Fruit fly (Drosophila melanogaster) whole organism, embryonic: ENCODE data around the gene Syx18.

Source experiments
- B-H1 ChIP-seq: fragments of 200-800 bp; sonication (Bioruptor generic); IDR thresholded peaks from 3 replicates; pipeline ENCODE4 v1.3.6; 2022; ENCODE audit warnings: missing biosample characterization, missing genetic modification characterization
- B-H2 ChIP-seq: fragments of 200-800 bp; sonication (Bioruptor generic); optimal IDR thresholded peaks from 2 replicates; lab custom pipeline; 2018; ENCODE audit warnings: missing biosample characterization, mild to moderate bottlenecking, missing genetic modification characterization
- CG10147 ChIP-seq: fragments of 200-800 bp; sonication (Bioruptor generic); optimal IDR thresholded peaks from 2 replicates; lab custom pipeline; 2019; ENCODE audit warnings: missing biosample characterization, mild to moderate bottlenecking, missing genetic modification characterization, moderate library complexity
- CG10267 ChIP-seq: fragments of 200-800 bp; sonication (Bioruptor generic); optimal IDR thresholded peaks from 2 replicates; lab custom pipeline; 2018; ENCODE audit warnings: missing biosample characterization, mild to moderate bottlenecking, missing genetic modification characterization, moderate library complexity
- CG15601 ChIP-seq: fragments of 200-800 bp; sonication (Bioruptor generic); optimal IDR thresholded peaks from 3 replicates; lab custom pipeline; 2019; ENCODE audit warnings: missing biosample characterization, mild to moderate bottlenecking, missing genetic modification characterization, moderate library complexity
- CG1647 ChIP-seq: fragments of 200-800 bp; sonication (Bioruptor generic); optimal IDR thresholded peaks from 3 replicates; lab custom pipeline; 2016; ENCODE audit warnings: missing biosample characterization, missing genetic modification characterization
- CG17361 ChIP-seq: fragments of 200-800 bp; sonication (Bioruptor generic); IDR thresholded peaks from 3 replicates; pipeline ENCODE4 v1.3.6; 2022; ENCODE audit warnings: missing biosample characterization, missing genetic modification characterization
- CG17612 ChIP-seq: fragments of 200-800 bp; sonication (Bioruptor generic); IDR thresholded peaks from 2 replicates; pipeline ENCODE4 v1.3.6; 2022; ENCODE audit warnings: missing biosample characterization, missing genetic modification characterization
- CG18619 ChIP-seq: fragments of 200-800 bp; sonication (Bioruptor generic); optimal IDR thresholded peaks from 3 replicates; lab custom pipeline; 2017; ENCODE audit warnings: missing biosample characterization, mild to moderate bottlenecking, missing genetic modification characterization
- CG31224 ChIP-seq: fragments of 200-800 bp; sonication (Bioruptor generic); IDR thresholded peaks from 2 replicates; pipeline ENCODE4 v1.3.6; 2022; ENCODE audit warnings: missing biosample characterization, missing genetic modification characterization
- CG3995 ChIP-seq: fragments of 200-800 bp; sonication (Bioruptor generic); optimal IDR thresholded peaks from 3 replicates; lab custom pipeline; 2016; ENCODE audit warnings: missing biosample characterization, missing genetic modification characterization
- CG42726 ChIP-seq: fragments of 200-800 bp; sonication (Bioruptor generic); IDR thresholded peaks from 2 replicates; pipeline ENCODE4 v1.3.6; 2022; ENCODE audit warnings: missing biosample characterization, missing genetic modification characterization; ENCODE audit not compliant: partially characterized antibody
- CG4707 ChIP-seq: fragments of 200-800 bp; sonication (Bioruptor generic); optimal IDR thresholded peaks from 2 replicates; lab custom pipeline; 2018; ENCODE audit warnings: missing biosample characterization, mild to moderate bottlenecking, missing genetic modification characterization, moderate library complexity
- CG4730 ChIP-seq: fragments of 200-800 bp; sonication (Bioruptor generic); IDR thresholded peaks from 2 replicates; pipeline ENCODE4 v1.3.6; 2022; ENCODE audit warnings: missing biosample characterization, missing genetic modification characterization
- CG4820 ChIP-seq: fragments of 200-800 bp; sonication (Bioruptor generic); optimal IDR thresholded peaks from 3 replicates; lab custom pipeline; 2016; ENCODE audit warnings: missing biosample characterization, missing genetic modification characterization
- CG6175 ChIP-seq: fragments of 200-800 bp; sonication (Bioruptor generic); IDR thresholded peaks from 3 replicates; pipeline ENCODE4 v1.3.6; 2022; ENCODE audit warnings: missing biosample characterization, missing genetic modification characterization
- CG6272 ChIP-seq: fragments of 200-800 bp; sonication (Bioruptor generic); IDR thresholded peaks from 2 replicates; pipeline ENCODE4 v1.3.6; 2022; ENCODE audit warnings: missing biosample characterization, missing genetic modification characterization
- CG6689 ChIP-seq: fragments of 200-800 bp; sonication (Bioruptor generic); IDR thresholded peaks from 2 replicates; pipeline ENCODE4 v1.3.6; 2022; ENCODE audit warnings: missing biosample characterization, missing genetic modification characterization
- CG6813 ChIP-seq: fragments of 200-800 bp; sonication (Bioruptor generic); optimal IDR thresholded peaks from 2 replicates; lab custom pipeline; 2017; ENCODE audit warnings: missing biosample characterization, missing genetic modification characterization, mild to moderate bottlenecking, moderate library complexity, missing genetic modification reagents
- CG9932 ChIP-seq: fragments of 200-800 bp; sonication (Bioruptor generic); IDR thresholded peaks from 2 replicates; pipeline ENCODE4 v1.3.6; 2022; ENCODE audit warnings: missing biosample characterization, missing genetic modification characterization
- Chrac-16 ChIP-seq: fragments of 200-800 bp; sonication (Bioruptor generic); optimal IDR thresholded peaks from 3 replicates; lab custom pipeline; 2016; ENCODE audit warnings: missing biosample characterization, missing genetic modification characterization
- Dp ChIP-seq: fragments of 200-800 bp; sonication (Bioruptor generic); optimal IDR thresholded peaks from 2 replicates; lab custom pipeline; 2018; ENCODE audit warnings: missing biosample characterization, mild to moderate bottlenecking, missing genetic modification characterization, moderate library complexity
- Dref ChIP-seq: fragments of 200-800 bp; sonication (Bioruptor generic); IDR thresholded peaks from 2 replicates; pipeline ENCODE4 v1.3.6; 2022; ENCODE audit warnings: missing biosample characterization, missing genetic modification characterization
- Fer3 ChIP-seq: fragments of 200-800 bp; sonication (Bioruptor generic); optimal IDR thresholded peaks from 2 replicates; lab custom pipeline; 2018; ENCODE audit warnings: missing biosample characterization, mild to moderate bottlenecking, missing genetic modification characterization, moderate library complexity
- HHEX ChIP-seq: fragments of 200-800 bp; sonication (Bioruptor generic); optimal IDR thresholded peaks from 3 replicates; lab custom pipeline; 2017; ENCODE audit warnings: missing biosample characterization, mild to moderate bottlenecking, missing genetic modification characterization, missing genetic modification reagents
- Hmx ChIP-seq: fragments of 200-800 bp; sonication (Bioruptor generic); optimal IDR thresholded peaks from 2 replicates; lab custom pipeline; 2016; ENCODE audit warnings: missing biosample characterization, missing genetic modification characterization
- Oaz ChIP-seq: fragments of 200-800 bp; sonication (Bioruptor generic); IDR thresholded peaks from 2 replicates; pipeline ENCODE4 v1.3.6; 2022; ENCODE audit warnings: missing biosample characterization, missing genetic modification characterization
- Ravus ChIP-seq: fragments of 200-800 bp; sonication (Bioruptor generic); IDR thresholded peaks from 2 replicates; pipeline ENCODE4 v1.3.6; 2022; ENCODE audit warnings: missing biosample characterization, missing genetic modification characterization
- Sin3A ChIP-seq: fragments of >200 bp; optimal IDR thresholded peaks from 2 replicates; lab custom pipeline; 2018
- Trl ChIP-seq, 3 experiments: fragments of >200 bp in 2 of 3; fragments of 200-800 bp in 1 of 3; sonication (Bioruptor generic) in 1 of 3; optimal IDR thresholded peaks; 2 replicates in 1 of 3; 3 replicates in 2 of 3; lab custom pipeline; 2016 to 2017; ENCODE audit warnings: missing biosample characterization in 1 of 3, missing genetic modification characterization in 1 of 3
- ase ChIP-seq: fragments of 200-800 bp; sonication (Bioruptor generic); IDR thresholded peaks from 3 replicates; pipeline ENCODE4 v1.3.6; 2022; ENCODE audit warnings: missing biosample characterization, missing genetic modification characterization
- ato ChIP-seq: fragments of 200-800 bp; sonication (Bioruptor generic); IDR thresholded peaks from 2 replicates; pipeline ENCODE4 v1.3.6; 2022; ENCODE audit warnings: missing biosample characterization, missing genetic modification characterization; ENCODE audit not compliant: partially characterized antibody
- bbx ChIP-seq: fragments of 200-800 bp; sonication (Bioruptor generic); IDR thresholded peaks from 2 replicates; pipeline ENCODE4 v1.3.6; 2022; ENCODE audit warnings: missing biosample characterization, missing genetic modification characterization; ENCODE audit not compliant: partially characterized antibody
- bcd ChIP-seq: fragments of 200-800 bp; sonication (Bioruptor generic); optimal IDR thresholded peaks from 2 replicates; lab custom pipeline; 2017; ENCODE audit warnings: missing biosample characterization, mild to moderate bottlenecking, missing genetic modification characterization
- dimm ChIP-seq: fragments of 200-800 bp; sonication (Bioruptor generic); IDR thresholded peaks from 2 replicates; pipeline ENCODE4 v1.3.6; 2022; ENCODE audit warnings: missing biosample characterization, missing genetic modification characterization
- emc ChIP-seq: fragments of 200-800 bp; sonication (Bioruptor generic); optimal IDR thresholded peaks from 2 replicates; lab custom pipeline; 2016; ENCODE audit warnings: missing biosample characterization, missing genetic modification characterization
- ems ChIP-seq: fragments of 200-800 bp; sonication (Bioruptor generic); optimal IDR thresholded peaks from 3 replicates; lab custom pipeline; 2016; ENCODE audit warnings: missing biosample characterization, missing genetic modification characterization
- gsb ChIP-seq: fragments of 200-800 bp; sonication (Bioruptor generic); IDR thresholded peaks from 2 replicates; pipeline ENCODE4 v1.3.6; 2022; ENCODE audit warnings: missing biosample characterization, missing genetic modification characterization
- lilli ChIP-seq: fragments of 200-800 bp; sonication (Bioruptor generic); optimal IDR thresholded peaks from 3 replicates; lab custom pipeline; 2016; ENCODE audit warnings: missing biosample characterization, missing genetic modification characterization
- onecut ChIP-seq: fragments of 200-800 bp; sonication (Bioruptor generic); IDR thresholded peaks from 2 replicates; pipeline ENCODE4 v1.3.6; 2022; ENCODE audit warnings: missing biosample characterization, missing genetic modification characterization
- pfk ChIP-seq: fragments of 200-800 bp; sonication (Bioruptor generic); optimal IDR thresholded peaks from 2 replicates; lab custom pipeline; 2018; ENCODE audit warnings: missing biosample characterization, mild to moderate bottlenecking, missing genetic modification characterization, moderate library complexity
- pho ChIP-seq: fragments of 200-800 bp; sonication (Bioruptor generic); optimal IDR thresholded peaks from 2 replicates; lab custom pipeline; 2016; ENCODE audit warnings: missing biosample characterization, missing genetic modification characterization
- run ChIP-seq: fragments of 200-800 bp; sonication (Bioruptor generic); optimal IDR thresholded peaks from 3 replicates; lab custom pipeline; 2018; ENCODE audit warnings: missing biosample characterization, mild to moderate bottlenecking, missing genetic modification characterization
- slp2 ChIP-seq: fragments of 200-800 bp; sonication (Bioruptor generic); optimal IDR thresholded peaks from 2 replicates; lab custom pipeline; 2016; ENCODE audit warnings: missing biosample characterization, missing genetic modification characterization
- sr ChIP-seq: fragments of 200-800 bp; sonication (Bioruptor generic); IDR thresholded peaks from 3 replicates; pipeline ENCODE4 v1.3.6; 2022; ENCODE audit warnings: missing biosample characterization, missing genetic modification characterization
- stc ChIP-seq: fragments of 200-800 bp; sonication (Bioruptor generic); IDR thresholded peaks from 2 replicates; pipeline ENCODE4 v1.3.6; 2022; ENCODE audit warnings: missing biosample characterization, missing genetic modification characterization
- sug ChIP-seq: fragments of 200-800 bp; optimal IDR thresholded peaks from 2 replicates; lab custom pipeline; 2019; ENCODE audit warnings: missing biosample characterization, mild to moderate bottlenecking, missing genetic modification characterization, moderate library complexity
- tx ChIP-seq: fragments of 200-800 bp; sonication (Bioruptor generic); optimal IDR thresholded peaks from 2 replicates; lab custom pipeline; 2016; ENCODE audit warnings: missing biosample characterization, missing genetic modification characterization
- unpg ChIP-seq: fragments of 200-800 bp; sonication (Bioruptor generic); optimal IDR thresholded peaks from 3 replicates; lab custom pipeline; 2018; ENCODE audit warnings: missing biosample characterization, mild to moderate bottlenecking, missing genetic modification characterization, moderate library complexity
- vvl ChIP-seq: fragments of 200-800 bp; sonication (Bioruptor generic); IDR thresholded peaks from 2 replicates; pipeline ENCODE4 v1.3.6; 2022; ENCODE audit warnings: missing biosample characterization, missing genetic modification characterization
- zf30C ChIP-seq: fragments of 200-800 bp; sonication (Bioruptor generic); optimal IDR thresholded peaks from 3 replicates; lab custom pipeline; 2018; ENCODE audit warnings: missing biosample characterization, mild to moderate bottlenecking, missing genetic modification characterization

The Syx18 gene

DNA sequence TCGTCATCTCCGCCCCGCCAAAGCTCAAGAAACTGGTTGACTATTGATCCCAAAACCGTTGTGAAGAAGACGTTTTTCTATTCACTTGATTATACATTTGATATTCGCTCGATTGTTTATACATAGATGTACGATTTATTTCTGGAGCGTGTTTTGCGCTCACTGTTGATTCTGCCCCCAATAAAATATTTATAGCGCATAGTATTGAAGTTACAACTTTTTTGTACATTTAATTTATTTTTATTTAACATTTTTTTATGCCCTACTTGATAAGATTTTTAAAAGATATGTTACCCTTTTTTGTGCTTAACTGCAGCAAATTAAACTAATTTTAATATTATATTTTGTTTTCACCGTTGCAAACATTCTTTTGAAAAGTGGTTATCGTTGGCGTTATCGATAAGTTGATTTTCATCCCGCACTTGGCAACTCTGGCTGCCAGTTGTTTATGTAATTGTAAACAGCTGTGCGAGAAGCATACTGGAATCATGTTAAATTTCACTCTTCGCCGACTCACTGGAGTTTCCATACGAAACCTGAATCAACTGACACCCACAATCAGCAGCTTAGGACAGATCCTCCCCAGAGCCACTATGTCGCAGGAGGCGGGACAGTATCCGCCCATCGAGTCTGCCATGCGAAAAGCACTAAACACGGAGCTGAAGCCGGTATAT lies 33.9 kb upstream of the Syx18 start, which contains the start of gene CG31126 (continued):
- no peak for TF ChIP-seq Fer3 (tag; lab: Kevin White, UChicago)
- no peak for TF ChIP-seq onecut
- TF ChIP-seq Trl (optimal IDR thresholded peaks at IDR 0.05; lab: Kevin White, UChicago): no peak
- no peak for TF ChIP-seq Trl (GFP tag; optimal IDR thresholded peaks at IDR 0.05; lab: Kevin White, UChicago)
- TF ChIP-seq tx (GFP tag; lab: Kevin White, UChicago): no peak
- TF ChIP-seq zf30C: no peak
- no peak for TF ChIP-seq sug (tag; lab: Kevin White, UChicago)
- TF ChIP-seq stc: no peak
- TF ChIP-seq bbx: peak; percentile 62; the same call in 1 of the 2 replicates
- no peak for TF ChIP-seq CG42726
- no peak for TF ChIP-seq CG17361
- TF ChIP-seq Hmx (GFP tag; lab: Kevin White, UChicago): no peak
- no peak for TF ChIP-seq Oaz
- TF ChIP-seq pfk: no peak
- no peak for TF ChIP-seq unpg
- TF ChIP-seq run: no peak
- TF ChIP-seq CG10147 (GFP tag; lab: Kevin White, UChicago): no peak
- TF ChIP-seq bcd: no peak
- TF ChIP-seq CG10267 (tag; lab: Kevin White, UChicago): peak; percentile 37
- no peak for TF ChIP-seq pho (GFP tag; lab: Kevin White, UChicago)
- no peak for TF ChIP-seq slp2 (GFP tag; lab: Kevin White, UChicago)
- TF ChIP-seq CG4707: no peak
- TF ChIP-seq Dp (GFP tag; lab: Kevin White, UChicago): peak; percentile 53
- TF ChIP-seq Sin3A (lab: Kevin White, UChicago): no peak
- TF ChIP-seq CG4820: no peak
- TF ChIP-seq CG15601 (tag; lab: Kevin White, UChicago): no peak
- peak; percentile 26 for TF ChIP-seq CG3995
- no peak for TF ChIP-seq ato
- no peak for TF ChIP-seq CG6272 (GFP tag; lab: Robert Waterston, UW)
- TF ChIP-seq ase: no peak
- TF ChIP-seq Chrac-16 (GFP tag; lab: Kevin White, UChicago): no peak
- no peak for TF ChIP-seq B-H2 (GFP tag; lab: Kevin White, UChicago)
- TF ChIP-seq emc: no peak
- no peak for TF ChIP-seq ems (GFP tag; lab: Kevin White, UChicago)
- no peak for TF ChIP-seq Ravus (GFP tag; lab: Robert Waterston, UW)
- no peak for TF ChIP-seq lilli
- no peak for TF ChIP-seq CG4730 (GFP tag; lab: Robert Waterston, UW)
- TF ChIP-seq CG18619 (GFP tag; lab: Kevin White, UChicago): no peak
- TF ChIP-seq CG6689: no peak
- TF ChIP-seq CG17612: no peak
- no peak for TF ChIP-seq CG31224 (GFP tag; lab: Robert Waterston, UW)
- TF ChIP-seq CG9932 (GFP tag; lab: Robert Waterston, UW): no peak
- 0 out of 2 replicates have a peak, but pooled peaks have one; percentile 37 for TF ChIP-seq vvl (GFP tag; lab: Robert Waterston, UW)
- no peak for TF ChIP-seq B-H1 (GFP tag; lab: Robert Waterston, UW)
- TF ChIP-seq dimm (GFP tag; lab: Robert Waterston, UW): no peak
- peak; percentile 85 for TF ChIP-seq Dref
- no peak for TF ChIP-seq CG1647 (GFP tag; lab: Kevin White, UChicago)
- TF ChIP-seq CG6813 (GFP tag; lab: Kevin White, UChicago): no peak
- TF ChIP-seq CG6175: no peak
- no peak for TF ChIP-seq gsb (GFP tag; lab: Robert Waterston, UW)
- TF ChIP-seq HHEX (GFP tag; lab: Kevin White, UChicago): no peak
- no peak for TF ChIP-seq sr
